Worm (Caenorhabditis elegans) whole organism, L1 larva: ENCODE data around the gene K03B4.6.

Experiments
- alr-1 ChIP-seq: fragments of 200-800 bp; sonication (Bioruptor generic); optimal IDR thresholded peaks from 2 replicates; lab custom pipeline; 2018; ENCODE audit warnings: borderline replicate concordance, mild to moderate bottlenecking, missing genetic modification characterization, missing compliant biosample characterization
- ama-1 ChIP-seq: fragments of 150-350 bp; optimal IDR thresholded peaks from 2 replicates; lab custom pipeline; 2014
- hlh-17 ChIP-seq: fragments of 200-800 bp; sonication (Bioruptor generic); optimal IDR thresholded peaks from 2 replicates; lab custom pipeline; 2018; ENCODE audit warnings: missing genetic modification characterization, mild to moderate bottlenecking, missing compliant biosample characterization, moderate library complexity, borderline replicate concordance
- lin-39 ChIP-seq: fragments of 150-350 bp; optimal IDR thresholded peaks from 2 replicates; lab custom pipeline; 2014; ENCODE audit warnings: missing biosample characterization, missing genetic modification reagents, missing genetic modification characterization
- lsy-2 ChIP-seq, 2 experiments: fragments of 150-350 bp; optimal IDR thresholded peaks; 2 replicates each; lab custom pipeline; 2014; ENCODE audit warnings: missing biosample characterization in 2 of 2, missing genetic modification characterization in 2 of 2
- nhr-20 ChIP-seq: sonication (generic microtip); optimal IDR thresholded peaks from 2 replicates; lab custom pipeline; 2016; ENCODE audit warnings: mild to moderate bottlenecking, missing genetic modification characterization, missing compliant biosample characterization
- nhr-28 ChIP-seq: fragments of 150-350 bp; optimal IDR thresholded peaks from 2 replicates; lab custom pipeline; 2014; ENCODE audit warnings: missing biosample characterization, missing genetic modification characterization
- nhr-85 ChIP-seq: sonication (generic microtip); peaks from one replicate; lab custom pipeline; 2016; ENCODE audit warnings: missing genetic modification characterization, inconsistent platforms, missing compliant biosample characterization
- ztf-11 ChIP-seq, 2 experiments: sonication (generic microtip); optimal IDR thresholded peaks; 2 replicates each; lab custom pipeline; 2016 to 2017; ENCODE audit warnings: missing genetic modification characterization in 2 of 2, missing biosample characterization in 1 of 2, missing compliant biosample characterization in 1 of 2

ce11 chrV:4676812-4677211 is 820 bp upstream of the K03B4.6 start:
- TF ChIP-seq nhr-28 (tag; lab: Kevin White, UChicago) (no peak), ama-1 (lab: Kevin White, UChicago) (no peak), alr-1 (tag; lab: Kevin White, UChicago) (no peak), lin-39 (tag; lab: Kevin White, UChicago) (no peak), lsy-2 (tag; optimal IDR thresholded peaks at IDR 0.05; lab: Kevin White, UChicago) (no peak), nhr-20 (tag; lab: Kevin White, UChicago) (no peak), ztf-11 (tag; optimal IDR thresholded peaks at IDR 0.05; lab: Kevin White, UChicago) (no peak), hlh-17 (GFP tag; lab: Kevin White, UChicago) (no peak), nhr-85 (tag; lab: Kevin White, UChicago) (no peak)
